Fruit fly (Drosophila melanogaster) ovary, adult (tissue): ENCODE measurements around the gene CG32462.

Experiments
- CG17801 ChIP-seq: fragments of 200-800 bp; optimal IDR thresholded peaks from 2 replicates; lab custom pipeline; 2019; ENCODE audit warnings: missing biosample characterization, mild to moderate bottlenecking, missing genetic modification characterization, moderate library complexity; ENCODE audit not compliant: partially characterized antibody

The CG32462 gene

dm6 chr3L:22877934-22878333 lies 24.6 kb upstream of the CG32462 start:
- no peak for TF ChIP-seq CG17801 (GFP tag; lab: Kevin White, UChicago)

dm6 chr3L:22871845-22872361 lies 18.6 kb upstream of the CG32462 start, which contains the start of the genes CG11109 and Arf1:
Gene CG11109, plus strand, starts transcription at chr3L:22872200.
Gene Arf1, minus strand, starts transcription at chr3L:22872231.
- no peak for TF ChIP-seq CG17801 (GFP tag; lab: Kevin White, UChicago)

DNA sequence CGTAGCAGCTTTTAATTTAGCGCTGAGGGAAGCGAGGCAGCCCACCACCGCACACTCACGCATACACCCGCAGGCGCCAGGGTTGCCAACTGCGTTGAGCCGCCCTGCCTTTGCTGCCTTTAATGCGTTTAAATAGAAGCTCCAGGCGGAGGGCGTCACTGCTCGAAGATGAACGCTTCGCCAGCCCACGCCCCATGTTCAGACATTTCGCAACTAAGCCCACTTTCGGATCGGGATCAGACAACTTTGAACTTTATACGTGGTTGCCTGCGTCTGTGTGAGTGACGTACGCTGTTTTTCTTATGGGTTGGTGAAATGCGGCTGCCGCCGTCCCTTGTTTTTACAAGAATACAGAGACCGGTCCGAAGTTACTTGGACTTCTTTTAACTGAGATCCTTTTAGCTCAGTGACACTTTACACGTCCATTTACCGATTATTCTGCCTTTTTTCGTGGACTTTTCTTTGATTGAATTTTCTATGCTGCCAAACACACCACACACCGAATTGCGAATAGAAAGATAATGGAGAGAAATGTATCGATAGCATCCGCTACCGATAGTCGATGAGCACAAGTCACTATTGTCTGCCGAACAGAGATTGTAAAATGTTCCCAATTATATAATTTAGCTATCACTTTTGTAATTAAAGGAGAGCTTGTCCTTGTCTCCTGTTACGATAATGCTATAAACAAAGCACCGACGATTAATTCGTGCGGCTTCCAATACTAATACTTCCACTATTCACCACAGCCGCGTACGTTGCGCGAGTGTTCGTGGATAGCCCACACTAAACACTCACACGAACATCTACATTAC lies 17.9 kb upstream of the CG32462 start:
- TF ChIP-seq CG17801 (GFP tag; lab: Kevin White, UChicago), result no peak

- no peak for TF ChIP-seq CG17801 (GFP tag; lab: Kevin White, UChicago)
Measured at dm6 chr3L:22870378-22870777, 17.1 kb upstream of the CG32462 start.

DNA sequence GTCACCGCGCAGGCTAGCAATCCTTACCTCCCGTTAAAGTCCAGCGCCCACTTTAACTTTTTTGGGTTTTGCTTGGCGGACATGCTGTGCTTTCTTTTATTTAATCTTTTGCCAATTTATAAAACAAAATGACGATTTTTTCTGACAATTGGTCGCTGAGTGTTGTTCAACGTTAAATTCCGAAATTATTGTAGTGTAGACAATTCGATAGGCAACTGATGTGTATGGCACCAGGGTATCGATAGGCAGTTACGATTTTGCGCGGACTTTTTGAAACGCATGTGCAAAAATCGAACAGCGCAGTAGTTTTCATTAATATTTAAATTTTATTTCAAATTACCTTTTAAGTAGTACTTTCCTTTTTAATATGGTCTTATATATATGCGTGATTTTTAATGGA lies 14.8 kb upstream of the CG32462 start, which contains the start of gene EMC4:
Gene EMC4 (minus strand): TSS at position 174 of the 400 bp plus-strand sequence.
- peak; percentile 53 for TF ChIP-seq CG17801 (GFP tag; lab: Kevin White, UChicago)

DNA sequence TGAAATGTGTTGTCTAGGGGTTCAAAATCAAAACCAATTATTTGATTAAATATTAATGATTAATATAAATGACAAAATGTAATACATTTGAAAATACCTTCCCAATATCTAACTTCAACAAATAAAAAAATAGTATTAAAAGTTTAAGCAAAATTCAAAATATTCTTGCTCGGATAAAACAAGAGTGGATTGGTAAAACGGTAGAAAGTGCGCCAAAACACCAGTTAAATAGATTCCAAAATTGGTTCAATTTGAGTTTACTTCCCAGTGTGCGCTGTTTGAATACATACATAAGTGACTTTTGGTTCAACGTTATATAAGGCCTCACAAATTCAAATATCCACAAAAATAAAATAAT lies 11.7 kb upstream of the CG32462 start:
- TF ChIP-seq CG17801 (GFP tag; lab: Kevin White, UChicago), result no peak

DNA sequence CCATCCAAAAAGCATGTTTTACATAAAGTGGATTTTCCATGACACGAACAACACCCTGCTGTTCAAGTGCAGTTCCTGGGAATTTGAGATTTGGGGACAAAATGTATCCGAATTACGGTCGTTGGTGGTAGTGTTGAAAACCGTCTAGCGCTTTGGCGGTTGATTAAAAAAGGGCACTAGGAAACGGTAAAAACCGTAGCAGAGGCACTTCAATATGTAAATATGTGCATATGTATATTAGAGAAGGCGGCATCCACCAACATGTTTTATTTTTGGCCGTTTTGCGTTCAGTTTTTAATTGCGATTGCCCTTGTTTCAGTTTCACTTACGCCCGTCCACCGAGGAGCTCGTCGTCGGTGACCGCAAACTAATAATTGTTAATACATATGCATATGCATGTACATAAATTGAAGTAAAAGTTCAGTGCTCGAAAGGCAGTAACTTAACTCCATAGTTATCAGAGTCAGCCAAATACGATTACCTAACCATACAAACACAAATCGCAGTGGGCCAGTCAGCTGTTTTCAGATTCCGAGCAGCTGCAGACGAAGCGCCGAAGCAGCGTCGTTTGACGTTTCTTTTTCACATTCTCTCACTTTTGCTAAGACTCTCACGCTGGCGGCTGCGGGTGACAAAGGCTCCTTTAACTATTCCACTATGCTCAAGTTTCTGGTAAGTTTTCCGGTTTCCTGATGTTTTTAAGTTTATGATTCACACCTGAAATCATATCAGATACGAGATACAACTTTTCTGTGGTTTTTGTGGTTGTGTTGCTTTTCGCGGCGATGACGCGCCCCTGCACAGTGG lies 11.1 kb upstream of the CG32462 start, which contains the start of gene CG33170:
Gene CG33170 (plus strand): TSS at position 347 of the 807 bp plus-strand sequence.
- TF ChIP-seq CG17801 (GFP tag; lab: Kevin White, UChicago), result peak; percentile 14

DNA sequence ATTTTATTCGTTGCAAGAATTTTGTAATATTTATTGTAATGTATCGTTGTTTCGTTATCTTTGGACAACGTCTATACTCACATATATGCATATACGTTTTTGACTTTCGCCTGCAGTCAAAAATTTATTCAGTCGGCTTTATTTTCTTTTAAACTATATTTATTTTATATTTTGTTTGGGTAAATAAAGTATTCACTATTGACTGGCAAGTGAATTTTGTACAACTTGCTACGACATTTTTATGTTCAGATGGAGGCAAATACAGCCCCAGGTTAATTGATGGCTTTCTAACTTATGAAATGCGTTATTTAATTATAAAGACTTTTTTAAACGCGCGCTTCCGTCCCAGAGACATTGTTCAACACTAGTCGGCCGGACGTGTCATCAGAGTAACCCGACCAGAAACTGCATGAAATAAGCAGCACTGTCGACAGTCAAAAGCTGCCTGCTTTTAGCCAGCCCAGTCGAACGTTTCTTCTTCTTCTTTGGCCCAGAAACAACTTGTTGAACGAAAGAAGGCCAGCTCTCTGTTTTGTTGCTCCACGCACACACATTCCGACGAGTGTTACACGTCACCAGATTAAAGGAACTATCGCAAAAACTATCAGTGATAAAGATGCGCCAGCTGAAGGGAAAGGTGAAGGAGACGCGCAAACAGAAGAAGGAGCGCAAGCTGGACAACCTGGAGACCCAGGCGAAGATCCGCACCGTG lies 10.2 kb upstream of the CG32462 start, which contains the start of gene CG33169:
Gene CG33169 (plus strand): TSS at position 498 of the 712 bp plus-strand sequence.
- peak; percentile 49 for TF ChIP-seq CG17801 (GFP tag; lab: Kevin White, UChicago)

dm6 chr3L:22860487-22860886 lies 7.2 kb upstream of the CG32462 start, which contains the start of gene CG13239:
Gene CG13239, plus strand, starts transcription at chr3L:22860787.
- TF ChIP-seq CG17801 (GFP tag; lab: Kevin White, UChicago), result no peak

dm6 chr3L:22856009-22856477 lies 2.7 kb upstream of the CG32462 start, which contains the start of gene CG32459:
Gene CG32459, minus strand, starts transcription at chr3L:22856059.
- no peak for TF ChIP-seq CG17801 (GFP tag; lab: Kevin White, UChicago)

DNA sequence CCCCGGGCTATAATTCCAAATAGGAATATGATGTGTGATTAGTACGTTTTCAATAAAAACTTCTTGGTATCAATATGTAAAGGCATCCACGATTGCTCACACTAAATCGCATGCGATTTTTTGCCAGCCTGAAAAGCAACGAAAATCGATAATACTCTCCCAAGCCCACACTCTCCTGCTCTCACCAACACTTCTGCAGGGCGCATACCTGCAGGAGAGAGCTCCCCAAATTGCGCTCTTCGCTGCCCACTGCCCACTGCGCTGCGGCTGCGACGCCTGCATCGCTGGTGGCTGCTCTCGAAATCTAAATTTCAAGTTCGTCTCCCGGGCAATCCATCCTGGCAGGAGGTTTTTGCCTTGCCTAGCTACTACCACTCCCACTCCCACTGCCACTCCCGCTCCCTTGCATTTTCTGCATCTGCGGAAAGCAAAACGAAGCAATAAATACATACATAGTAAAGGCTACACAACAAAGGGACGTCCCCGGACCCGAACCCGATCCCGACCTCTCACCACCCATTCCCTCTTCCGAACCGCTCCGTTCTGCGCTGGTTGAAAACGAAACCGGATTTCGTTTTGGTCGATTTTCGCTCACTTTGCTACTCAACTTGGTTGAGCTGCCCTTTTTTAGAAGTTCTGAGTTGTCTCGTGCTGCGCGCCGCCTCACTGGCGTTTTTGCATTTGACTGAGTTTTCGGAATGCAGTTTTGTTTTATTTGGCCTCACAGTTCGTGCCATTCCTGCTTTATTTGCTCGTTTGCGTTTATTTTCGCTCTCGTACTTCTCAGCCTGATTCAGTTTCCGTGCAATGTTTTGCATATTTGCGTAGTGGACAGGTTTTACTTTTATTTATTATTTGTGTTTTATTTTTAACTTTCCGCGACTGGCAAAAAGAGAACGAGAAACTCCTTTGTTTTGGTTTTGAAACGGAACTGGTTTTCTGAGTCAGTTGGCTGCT lies 1.9 kb downstream of the CG32462 start:
- TF ChIP-seq CG17801 (GFP tag; lab: Kevin White, UChicago), result peak; percentile 61

- TF ChIP-seq CG17801 (GFP tag; lab: Kevin White, UChicago), result no peak
Measured at dm6 chr3L:22848940-22849339, 4.4 kb downstream of the CG32462 start.

DNA sequence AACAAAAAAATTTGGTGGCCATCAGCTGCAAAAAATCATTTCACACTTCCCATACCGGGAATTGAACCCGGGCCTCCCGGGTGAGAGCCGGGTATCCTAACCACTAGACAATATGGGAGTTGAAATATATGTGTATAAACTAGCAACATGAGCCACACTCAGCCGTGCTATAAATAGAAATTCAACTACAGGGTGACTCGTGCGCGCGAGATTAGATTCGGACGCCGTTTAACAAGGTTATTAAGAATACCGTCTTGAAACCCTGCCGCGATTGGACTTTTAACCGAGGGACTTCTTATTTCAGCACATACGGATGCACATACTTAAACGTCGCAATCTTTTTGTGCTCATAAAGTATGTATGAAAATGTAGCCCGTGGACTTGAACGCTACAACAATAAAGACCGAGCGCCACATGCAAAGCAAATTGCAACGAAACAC lies 5.6 kb downstream of the CG32462 start:
- TF ChIP-seq CG17801 (GFP tag; lab: Kevin White, UChicago), result no peak
